Worm (Caenorhabditis elegans) whole organism, L1 larva: ENCODE data around the gene mex-6.

Experiments
- Y116A8C.19 ChIP-seq: sonication (generic microtip); optimal IDR thresholded peaks from 2 replicates; lab custom pipeline; 2016; ENCODE audit warnings: missing compliant biosample characterization, missing genetic modification characterization, borderline replicate concordance
- aha-1 ChIP-seq: fragments of 150-350 bp; optimal IDR thresholded peaks from 2 replicates; lab custom pipeline; 2014; ENCODE audit warnings: missing biosample characterization, missing genetic modification characterization
- aly-2 ChIP-seq: fragments of 150-350 bp; optimal IDR thresholded peaks from 2 replicates; lab custom pipeline; 2014; ENCODE audit warnings: missing biosample characterization, missing genetic modification characterization
- blmp-1 ChIP-seq: fragments of 150-350 bp; optimal IDR thresholded peaks from 2 replicates; lab custom pipeline; 2014; ENCODE audit warnings: missing biosample characterization, missing genetic modification characterization
- ceh-8 ChIP-seq: fragments of 200-800 bp; sonication (Bioruptor generic); optimal IDR thresholded peaks from 2 replicates; lab custom pipeline; 2018; ENCODE audit warnings: mild to moderate bottlenecking, missing genetic modification characterization, moderate library complexity, missing compliant biosample characterization
- dpl-1 ChIP-seq, 3 experiments: fragments of 150-350 bp in 2 of 3; sonication (generic microtip) in 1 of 3; optimal IDR thresholded peaks; 2 replicates each; lab custom pipeline; 2014 to 2017; ENCODE audit warnings: missing biosample characterization in 3 of 3, missing genetic modification characterization in 3 of 3, missing genetic modification reagents in 3 of 3
- efl-1 ChIP-seq, 4 experiments: fragments of 150-350 bp; optimal IDR thresholded peaks in 3 of 4; peaks in 1 of 4; 1 replicate in 1 of 4; 2 replicates in 3 of 4; lab custom pipeline; 2014; ENCODE audit warnings: missing biosample characterization in 2 of 4, missing genetic modification characterization in 2 of 4, missing genetic modification reagents in 2 of 4
- egl-13 ChIP-seq: sonication (generic microtip); optimal IDR thresholded peaks from 2 replicates; lab custom pipeline; 2016; ENCODE audit warnings: missing genotype, missing genetic modification reagents, missing genetic modification characterization, missing compliant biosample characterization
- egl-27 ChIP-seq, 2 experiments: fragments of 150-350 bp in 1 of 2; sonication (generic microtip); optimal IDR thresholded peaks; 3 replicates each; lab custom pipeline; 2017 to 2018; ENCODE audit warnings: missing biosample characterization in 2 of 2, missing genetic modification characterization in 2 of 2, missing genetic modification reagents in 2 of 2
- elt-2 ChIP-seq: sonication (generic microtip); optimal IDR thresholded peaks from 2 replicates; lab custom pipeline; 2016; ENCODE audit warnings: missing genetic modification characterization, mild to moderate bottlenecking, inconsistent platforms, missing compliant biosample characterization, missing genetic modification reagents
- elt-3 ChIP-seq, 6 experiments: fragments of 150-350 bp in 1 of 6; sonication (generic microtip); optimal IDR thresholded peaks; 2 replicates each; lab custom pipeline; 2017 to 2018; ENCODE audit warnings: missing biosample characterization in 6 of 6, missing genetic modification characterization in 6 of 6, inconsistent platforms in 1 of 6
- irx-1 ChIP-seq: sonication (generic microtip); optimal IDR thresholded peaks from 2 replicates; lab custom pipeline; 2016; ENCODE audit warnings: missing genetic modification characterization, missing compliant biosample characterization
- lin-14 ChIP-seq: fragments of 200-800 bp; sonication (Bioruptor generic); optimal IDR thresholded peaks from 2 replicates; lab custom pipeline; 2018; ENCODE audit warnings: mild to moderate bottlenecking, missing genetic modification characterization, moderate library complexity, missing compliant biosample characterization
- lin-35 ChIP-seq, 2 experiments: fragments of 150-350 bp; optimal IDR thresholded peaks; 2 replicates each; lab custom pipeline; 2014; ENCODE audit warnings: missing biosample characterization in 2 of 2, missing genetic modification characterization in 2 of 2, missing genetic modification reagents in 2 of 2
- lin-39 ChIP-seq: fragments of 150-350 bp; optimal IDR thresholded peaks from 2 replicates; lab custom pipeline; 2014; ENCODE audit warnings: missing biosample characterization, missing genetic modification reagents, missing genetic modification characterization
- lsy-2 ChIP-seq, 2 experiments: fragments of 150-350 bp; optimal IDR thresholded peaks; 2 replicates each; lab custom pipeline; 2014; ENCODE audit warnings: missing biosample characterization in 2 of 2, missing genetic modification characterization in 2 of 2
- mab-9 ChIP-seq: fragments of 200-800 bp; sonication (Bioruptor generic); IDR thresholded peaks from 2 replicates; pipeline ENCODE4 v1.3.6; 2022; ENCODE audit warnings: missing genetic modification reagents, missing genetic modification characterization, missing compliant biosample characterization
- mdl-1 ChIP-seq, 2 experiments: fragments of 150-350 bp; optimal IDR thresholded peaks; 2 replicates each; lab custom pipeline; 2014 to 2017; ENCODE audit warnings: missing biosample characterization in 2 of 2, missing genetic modification characterization in 2 of 2, inconsistent platforms in 1 of 2
- mep-1 ChIP-seq: fragments of 150-350 bp; optimal IDR thresholded peaks from 2 replicates; lab custom pipeline; 2014; ENCODE audit warnings: missing biosample characterization, missing genetic modification characterization
- nhr-19 ChIP-seq: fragments of 200-800 bp; sonication (Bioruptor generic); conservative IDR thresholded peaks from 2 replicates; pipeline ENCODE4 v1.3.6; 2022; ENCODE audit warnings: missing genetic modification characterization, missing compliant biosample characterization
- nhr-20 ChIP-seq: sonication (generic microtip); optimal IDR thresholded peaks from 2 replicates; lab custom pipeline; 2016; ENCODE audit warnings: mild to moderate bottlenecking, missing genetic modification characterization, missing compliant biosample characterization
- nhr-28 ChIP-seq: fragments of 150-350 bp; optimal IDR thresholded peaks from 2 replicates; lab custom pipeline; 2014; ENCODE audit warnings: missing biosample characterization, missing genetic modification characterization
- nhr-71 ChIP-seq: sonication (generic microtip); optimal IDR thresholded peaks from 2 replicates; lab custom pipeline; 2016; ENCODE audit warnings: mild to moderate bottlenecking, missing genetic modification characterization, moderate library complexity, missing compliant biosample characterization
- nhr-77 ChIP-seq: fragments of 150-350 bp; optimal IDR thresholded peaks from 2 replicates; lab custom pipeline; 2014; ENCODE audit warnings: missing biosample characterization, missing genetic modification characterization
- pag-3 ChIP-seq: sonication (generic microtip); optimal IDR thresholded peaks from 2 replicates; lab custom pipeline; 2017; ENCODE audit warnings: missing genetic modification characterization, mild to moderate bottlenecking, missing compliant biosample characterization, antibody characterized with exemption, borderline replicate concordance; ENCODE audit not compliant: insufficient read depth
- skn-1 ChIP-seq: fragments of 150-350 bp; optimal IDR thresholded peaks from 2 replicates; lab custom pipeline; 2014; ENCODE audit warnings: missing biosample characterization, missing genetic modification characterization
- snpc-4 ChIP-seq: fragments of 150-350 bp; optimal IDR thresholded peaks from 2 replicates; lab custom pipeline; 2014; ENCODE audit warnings: missing biosample characterization, missing genetic modification characterization
- snu-23 ChIP-seq: sonication (generic microtip); optimal IDR thresholded peaks from 2 replicates; lab custom pipeline; 2016; ENCODE audit warnings: missing genetic modification characterization, missing compliant biosample characterization
- sptf-1 ChIP-seq: fragments of 150-350 bp; optimal IDR thresholded peaks from 2 replicates; lab custom pipeline; 2014; ENCODE audit warnings: missing biosample characterization, missing genetic modification characterization
- tbx-2 ChIP-seq: sonication (generic microtip); optimal IDR thresholded peaks from 2 replicates; lab custom pipeline; 2016; ENCODE audit warnings: missing genetic modification characterization, missing compliant biosample characterization
- zag-1 ChIP-seq: fragments of 150-350 bp; optimal IDR thresholded peaks from 2 replicates; lab custom pipeline; 2014; ENCODE audit warnings: missing biosample characterization, missing genetic modification characterization
- zip-4 ChIP-seq: fragments of 200-800 bp; sonication (Bioruptor generic); optimal IDR thresholded peaks from 2 replicates; lab custom pipeline; 2018; ENCODE audit warnings: mild to moderate bottlenecking, missing genetic modification characterization, moderate library complexity, missing compliant biosample characterization

Gene mex-6

DNA sequence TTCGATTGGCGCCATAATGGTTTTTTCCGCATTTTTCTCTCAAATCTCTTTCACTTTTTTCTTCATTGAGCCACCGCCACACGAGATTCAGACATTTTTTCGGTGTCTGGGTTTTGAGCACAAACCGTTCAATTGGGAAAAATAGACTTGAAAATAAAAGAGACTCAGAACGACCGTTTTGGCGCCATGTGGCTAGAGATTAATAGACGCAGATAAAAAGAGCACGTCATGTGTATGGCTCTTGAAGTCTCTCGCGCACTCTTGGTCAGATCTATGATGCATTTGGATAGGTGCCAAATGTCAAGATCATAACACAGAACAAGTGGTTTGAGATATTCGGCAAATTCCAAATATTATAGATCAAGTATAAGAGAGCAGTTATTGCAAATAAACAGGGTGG lies 42.5 kb upstream of the mex-6 start:
- no peak for TF ChIP-seq elt-2 (tag; lab: Kevin White, UChicago)
- peak in 1 of 2 experiments; percentile 18 for TF ChIP-seq efl-1 (optimal IDR thresholded peaks at IDR 0.05; lab: Kevin White, UChicago)
- TF ChIP-seq efl-1 (GFP tag; optimal IDR thresholded peaks at IDR 0.05 in 1 of 2; lab: Kevin White, UChicago), result no peak
- peak in 1 of 3 experiments; percentile 2 for TF ChIP-seq dpl-1 (GFP tag; optimal IDR thresholded peaks at IDR 0.05; lab: Kevin White, UChicago)
- TF ChIP-seq tbx-2, result peak; percentile 75
- no peak for TF ChIP-seq lin-39 (tag; lab: Kevin White, UChicago)
- peak in 1 of 2 experiments; percentile 40 for TF ChIP-seq lsy-2 (tag; optimal IDR thresholded peaks at IDR 0.05; lab: Kevin White, UChicago)
- no peak for TF ChIP-seq mep-1 (tag; lab: Kevin White, UChicago)
- no peak for TF ChIP-seq zip-4 (GFP tag; lab: Kevin White, UChicago)
- TF ChIP-seq nhr-20 (tag; lab: Kevin White, UChicago), result peak; percentile 42
- peak; percentile 28; the same call in 1 of the 2 replicates for TF ChIP-seq nhr-19 (GFP tag; lab: Robert Waterston, UW)
- TF ChIP-seq lin-14 (GFP tag; lab: Kevin White, UChicago), result peak; percentile 60
- TF ChIP-seq mdl-1 (tag; optimal IDR thresholded peaks at IDR 0.05; lab: Kevin White, UChicago), result peak in 1 of 2 experiments; percentile 14
- TF ChIP-seq egl-27 (tag; optimal IDR thresholded peaks at IDR 0.05; lab: Kevin White, UChicago), result peak in 1 of 2 experiments; percentile 30
- TF ChIP-seq nhr-77 (tag; lab: Kevin White, UChicago), result peak; percentile 66
- peak; percentile 72 for TF ChIP-seq nhr-71 (tag; lab: Kevin White, UChicago)

DNA sequence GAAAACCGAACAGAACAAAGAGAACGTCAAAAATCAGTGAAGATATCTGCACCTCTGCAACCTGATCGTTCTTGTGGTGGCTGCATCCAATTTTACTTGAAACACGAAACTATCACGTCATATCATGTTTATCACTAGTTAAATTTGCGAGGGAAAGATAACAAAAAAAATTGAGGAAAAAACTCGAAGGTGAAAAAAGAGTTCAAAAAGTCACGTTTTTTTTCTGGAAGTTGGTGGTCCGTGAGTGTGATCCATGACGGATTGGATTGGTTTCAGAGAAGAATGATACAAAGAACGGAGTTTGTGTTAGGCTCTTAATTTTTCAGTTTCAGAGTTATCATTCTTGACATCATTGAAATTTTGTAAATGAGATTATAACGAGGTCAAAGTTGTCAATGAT lies 41.4 kb upstream of the mex-6 start:
- TF ChIP-seq mdl-1 (tag; optimal IDR thresholded peaks at IDR 0.05; lab: Kevin White, UChicago), result no peak
- TF ChIP-seq nhr-20 (tag; lab: Kevin White, UChicago), result no peak
- no peak for TF ChIP-seq Y116A8C.19 (tag; lab: Kevin White, UChicago)
- TF ChIP-seq irx-1 (tag; lab: Kevin White, UChicago), result no peak
- no peak for TF ChIP-seq elt-3 (tag; optimal IDR thresholded peaks at IDR 0.05; lab: Kevin White, UChicago)
- no peak for TF ChIP-seq mab-9 (GFP tag; lab: Robert Waterston, UW)
- no peak for TF ChIP-seq pag-3 (tag; lab: Kevin White, UChicago)
- no peak for TF ChIP-seq aha-1
- TF ChIP-seq sptf-1, result no peak
- no peak for TF ChIP-seq zip-4 (GFP tag; lab: Kevin White, UChicago)
- TF ChIP-seq lsy-2 (tag; optimal IDR thresholded peaks at IDR 0.05; lab: Kevin White, UChicago), result no peak
- no peak for TF ChIP-seq aly-2 (tag; lab: Kevin White, UChicago)
- no peak for TF ChIP-seq lin-14 (GFP tag; lab: Kevin White, UChicago)
- TF ChIP-seq mep-1 (tag; lab: Kevin White, UChicago), result no peak
- no peak for TF ChIP-seq zag-1 (tag; lab: Kevin White, UChicago)
- TF ChIP-seq egl-27 (tag; optimal IDR thresholded peaks at IDR 0.05; lab: Kevin White, UChicago), result no peak

DNA sequence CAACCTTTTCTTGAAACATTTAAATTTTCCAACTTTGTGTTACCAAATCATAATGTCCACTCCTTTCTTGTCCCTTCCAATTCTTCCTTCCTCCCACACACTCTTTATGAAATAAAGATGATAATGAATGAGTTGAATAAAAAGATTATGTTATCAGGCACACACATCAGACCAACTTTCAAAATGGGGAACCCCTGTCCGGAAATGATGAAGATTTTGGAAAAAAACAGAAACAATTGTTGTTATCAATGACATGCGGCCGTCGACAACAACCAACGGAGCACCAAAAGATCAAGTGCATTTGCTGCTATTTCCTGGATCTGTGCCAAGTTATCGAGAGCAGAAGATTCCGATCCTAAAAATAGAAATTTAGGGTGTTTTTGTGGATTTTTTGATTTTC lies 40.6 kb upstream of the mex-6 start:
- TF ChIP-seq snpc-4 (tag; lab: Kevin White, UChicago) (no peak), elt-2 (tag; lab: Kevin White, UChicago) (peak; percentile 41), efl-1 (optimal IDR thresholded peaks at IDR 0.05; lab: Kevin White, UChicago) (no peak), efl-1 (GFP tag; optimal IDR thresholded peaks at IDR 0.05 in 1 of 2; lab: Kevin White, UChicago) (peak in 1 of 2 experiments; percentile 33), tbx-2 (no peak)

ce11 chrII:9485081-9485730 lies 38.8 kb upstream of the mex-6 start:
- TF ChIP-seq blmp-1 (tag; lab: Kevin White, UChicago) (peak; percentile 45), elt-3 (tag; optimal IDR thresholded peaks at IDR 0.05; lab: Kevin White, UChicago) (no peak), skn-1 (tag; lab: Kevin White, UChicago) (no peak), dpl-1 (GFP tag; optimal IDR thresholded peaks at IDR 0.05; lab: Kevin White, UChicago) (no peak), tbx-2 (peak; percentile 22), nhr-71 (tag; lab: Kevin White, UChicago) (peak; percentile 12), snpc-4 (tag; lab: Kevin White, UChicago) (no peak), lin-14 (GFP tag; lab: Kevin White, UChicago) (peak; percentile 59), Y116A8C.19 (tag; lab: Kevin White, UChicago) (no peak), lin-35 (GFP tag; optimal IDR thresholded peaks at IDR 0.05; lab: Kevin White, UChicago) (no peak), ceh-8 (no peak), egl-13 (tag; lab: Kevin White, UChicago) (no peak), snu-23 (GFP tag; lab: Kevin White, UChicago) (no peak), nhr-28 (tag; lab: Kevin White, UChicago) (no peak)
